Worm (Caenorhabditis elegans): ENCODE results near the gene Y38E10A.35.

- TF ChIP-seq B0310.2 (tag; optimal IDR thresholded peaks at IDR 0.05) (no peak), flt-1 (GFP tag; IDR thresholded peaks at IDR 0.05) (no peak), pes-1 (GFP tag; IDR thresholded peaks at IDR 0.05) (no peak), F13C5.2 (tag; optimal IDR thresholded peaks at IDR 0.05) (no peak), ama-1 (optimal IDR thresholded peaks at IDR 0.05) (no peak)
These were observed 30.1 kb downstream of the Y38E10A.35 start for ce11 chrII:12542594-12542997.
